Worm (Caenorhabditis elegans) whole organism, midembryonic: ENCODE measurements around the gene gvd-1.

ENCODE experiments used
- flt-1 ChIP-seq: fragments of 200-800 bp; sonication (Bioruptor generic); IDR thresholded peaks from 2 replicates; pipeline ENCODE4 v1.3.6; 2022; ENCODE audit warnings: missing genetic modification characterization, missing compliant biosample characterization
- med-1 ChIP-seq: sonication (generic microtip); optimal IDR thresholded peaks from 2 replicates; lab custom pipeline; 2017; ENCODE audit warnings: missing genetic modification characterization, mild to moderate bottlenecking, missing compliant biosample characterization, antibody characterized with exemption, missing genetic modification reagents; ENCODE audit not compliant: insufficient read depth
- ztf-23 ChIP-seq: fragments of 200-800 bp; sonication (Bioruptor generic); IDR thresholded peaks from 2 replicates; pipeline ENCODE4 v1.3.6; 2022; ENCODE audit warnings: missing genetic modification reagents, missing genetic modification characterization, missing compliant biosample characterization

- no peak for TF ChIP-seq ztf-23 (GFP tag; lab: Robert Waterston, UW)
- no peak for TF ChIP-seq med-1 (GFP tag; lab: Kevin White, UChicago)
- TF ChIP-seq flt-1 = no peak
Observed at ce11 chrII:457790-458189, at the start of gene gvd-1.
